Worm (Caenorhabditis elegans): ENCODE results near the gene srw-14.

ce11 chrV:15184097-15185040, 41.4 kb upstream of the srw-14 start, which contains the start of gene Y75B12B.1:
- no peak for TF ChIP-seq ztf-11 (tag; optimal IDR thresholded peaks at IDR 0.05)
- no peak for TF ChIP-seq nhr-237 (tag; optimal IDR thresholded peaks at IDR 0.05)
- no peak for TF ChIP-seq flh-1 (GFP tag; optimal IDR thresholded peaks at IDR 0.05)
- TF ChIP-seq unc-62 (GFP tag; optimal IDR thresholded peaks at IDR 0.05): no peak
- TF ChIP-seq pha-4 (tag; optimal IDR thresholded peaks at IDR 0.05): no peak

Data from whole organism, mixed stage, embryonic.